Fruit fly (Drosophila melanogaster) whole organism, embryonic: ENCODE measurements around the gene raw.
A peak's percentile ranks its signal among the peaks of the same experiment; 100 is the strongest.

ENCODE experiments used
- CG10209 ChIP-seq: fragments of 200-800 bp; sonication (Bioruptor generic); optimal IDR thresholded peaks from 3 replicates; lab custom pipeline; 2017; ENCODE audit warnings: missing biosample characterization, mild to moderate bottlenecking, missing genetic modification characterization, missing genetic modification reagents
- CG13123 ChIP-seq: fragments of 200-800 bp; sonication (Bioruptor generic); optimal IDR thresholded peaks from 2 replicates; lab custom pipeline; 2016; ENCODE audit warnings: missing biosample characterization, missing genetic modification characterization
- CG14441 ChIP-seq: fragments of 200-800 bp; sonication (Bioruptor generic); IDR thresholded peaks from 2 replicates; pipeline ENCODE4 v1.3.6; 2022; ENCODE audit warnings: missing biosample characterization, missing genetic modification characterization
- CG1529 ChIP-seq: fragments of 200-800 bp; sonication (Bioruptor generic); optimal IDR thresholded peaks from 3 replicates; lab custom pipeline; 2018; ENCODE audit warnings: missing biosample characterization, missing genetic modification characterization
- CG15479 ChIP-seq: fragments of 200-800 bp; sonication (Bioruptor generic); optimal IDR thresholded peaks from 3 replicates; lab custom pipeline; 2019; ENCODE audit warnings: missing biosample characterization, mild to moderate bottlenecking, missing genetic modification characterization, moderate library complexity
- CG15601 ChIP-seq: fragments of 200-800 bp; sonication (Bioruptor generic); optimal IDR thresholded peaks from 3 replicates; lab custom pipeline; 2019; ENCODE audit warnings: missing biosample characterization, mild to moderate bottlenecking, missing genetic modification characterization, moderate library complexity
- CG1603 ChIP-seq: fragments of 200-800 bp; sonication (Bioruptor generic); optimal IDR thresholded peaks from 2 replicates; lab custom pipeline; 2019; ENCODE audit warnings: missing biosample characterization, mild to moderate bottlenecking, missing genetic modification characterization, moderate library complexity
- CG16779 ChIP-seq: fragments of 200-800 bp; sonication (Bioruptor generic); IDR thresholded peaks from 2 replicates; pipeline ENCODE4 v1.3.6; 2022; ENCODE audit warnings: missing biosample characterization, missing genetic modification characterization
- CG16813 ChIP-seq: fragments of 200-800 bp; sonication (Bioruptor generic); IDR thresholded peaks from 3 replicates; pipeline ENCODE4 v1.3.6; 2022; ENCODE audit warnings: missing biosample characterization, missing genetic modification characterization; ENCODE audit not compliant: partially characterized antibody
- CG16815 ChIP-seq: fragments of 200-800 bp; sonication (Bioruptor generic); optimal IDR thresholded peaks from 3 replicates; lab custom pipeline; 2017; ENCODE audit warnings: missing biosample characterization, mild to moderate bottlenecking, missing genetic modification characterization
- CG18011 ChIP-seq: fragments of 200-800 bp; sonication (Bioruptor generic); optimal IDR thresholded peaks from 2 replicates; lab custom pipeline; 2017; ENCODE audit warnings: missing biosample characterization, missing genetic modification characterization, mild to moderate bottlenecking, moderate library complexity, missing genotype
- CG3726 ChIP-seq: fragments of 200-800 bp; sonication (Bioruptor generic); IDR thresholded peaks from 3 replicates; pipeline ENCODE4, ENCODE4 v1.3.6; 2022; ENCODE audit warnings: missing biosample characterization, missing genetic modification characterization
- CG4328 ChIP-seq: fragments of 200-800 bp; sonication (Bioruptor generic); optimal IDR thresholded peaks from 3 replicates; lab custom pipeline; 2017; ENCODE audit warnings: missing biosample characterization, missing genetic modification reagents, missing genetic modification characterization
- CG43689 ChIP-seq: fragments of 200-800 bp; sonication (Bioruptor generic); IDR thresholded peaks from 2 replicates; pipeline ENCODE4 v1.3.6; 2022; ENCODE audit warnings: missing biosample characterization, missing genetic modification characterization
- CG5245 ChIP-seq: fragments of 200-800 bp; sonication (Bioruptor generic); optimal IDR thresholded peaks from 3 replicates; lab custom pipeline; 2016; ENCODE audit warnings: missing biosample characterization, missing genetic modification characterization
- CG5953 ChIP-seq: fragments of 200-800 bp; sonication (Bioruptor generic); IDR thresholded peaks from 2 replicates; pipeline ENCODE4 v1.3.6; 2022; ENCODE audit warnings: missing biosample characterization, missing genetic modification characterization
- CG6272 ChIP-seq: fragments of 200-800 bp; sonication (Bioruptor generic); IDR thresholded peaks from 2 replicates; pipeline ENCODE4 v1.3.6; 2022; ENCODE audit warnings: missing biosample characterization, missing genetic modification characterization
- CG6654 ChIP-seq: fragments of 200-800 bp; sonication (Bioruptor generic); optimal IDR thresholded peaks from 2 replicates; lab custom pipeline; 2017; ENCODE audit warnings: missing biosample characterization, mild to moderate bottlenecking, missing genetic modification characterization
- CG7963 ChIP-seq: fragments of 200-800 bp; sonication (Bioruptor generic); IDR thresholded peaks from 3 replicates; pipeline ENCODE4 v1.3.6; 2022; ENCODE audit warnings: missing biosample characterization, missing genetic modification characterization; ENCODE audit not compliant: partially characterized antibody
- CG9876 ChIP-seq: fragments of 200-800 bp; sonication (Bioruptor generic); optimal IDR thresholded peaks from 2 replicates; lab custom pipeline; 2016; ENCODE audit warnings: missing biosample characterization, missing genetic modification characterization
- Doc3 ChIP-seq: fragments of 200-800 bp; sonication (Bioruptor generic); IDR thresholded peaks from 3 replicates; pipeline ENCODE4 v1.3.6; 2022; ENCODE audit warnings: missing biosample characterization, missing genetic modification characterization; ENCODE audit not compliant: partially characterized antibody
- ERR ChIP-seq: fragments of 200-800 bp; sonication (Bioruptor generic); optimal IDR thresholded peaks from 2 replicates; lab custom pipeline; 2016; ENCODE audit warnings: missing biosample characterization, missing genetic modification characterization
- HmgD ChIP-seq: fragments of 200-800 bp; sonication (Bioruptor generic); optimal IDR thresholded peaks from 3 replicates; lab custom pipeline; 2016; ENCODE audit warnings: missing biosample characterization, missing genetic modification characterization
- Hr3 ChIP-seq: fragments of 200-800 bp; sonication (Bioruptor generic); optimal IDR thresholded peaks from 3 replicates; lab custom pipeline; 2016; ENCODE audit warnings: missing biosample characterization, missing genetic modification characterization
- Jarid2 ChIP-seq: fragments of 200-800 bp; sonication (Bioruptor generic); optimal IDR thresholded peaks from 3 replicates; lab custom pipeline; 2017; ENCODE audit warnings: mild to moderate bottlenecking, missing biosample characterization, missing genetic modification reagents, missing genetic modification characterization
- Optix ChIP-seq: fragments of 200-800 bp; sonication (Bioruptor generic); IDR thresholded peaks from 3 replicates; pipeline ENCODE4 v1.3.6; 2022; ENCODE audit warnings: missing biosample characterization, missing genetic modification characterization
- Sry-β ChIP-seq: fragments of 200-800 bp; sonication (Bioruptor generic); optimal IDR thresholded peaks from 2 replicates; lab custom pipeline; 2018; ENCODE audit warnings: missing biosample characterization, mild to moderate bottlenecking, missing genetic modification characterization, moderate library complexity
- Sry-δ ChIP-seq: fragments of 200-800 bp; sonication (Bioruptor generic); optimal IDR thresholded peaks from 2 replicates; lab custom pipeline; 2016; ENCODE audit warnings: missing biosample characterization, missing genetic modification characterization
- ab ChIP-seq: fragments of 200-800 bp; sonication (Bioruptor generic); optimal IDR thresholded peaks from 2 replicates; lab custom pipeline; 2016; ENCODE audit warnings: missing biosample characterization, missing genetic modification characterization
- cad ChIP-seq: fragments of >200 bp; optimal IDR thresholded peaks from 2 replicates; lab custom pipeline; 2017; ENCODE audit warnings: missing biosample characterization, missing genetic modification characterization
- caup ChIP-seq: fragments of 200-800 bp; sonication (Bioruptor generic); optimal IDR thresholded peaks from 3 replicates; lab custom pipeline; 2017; ENCODE audit warnings: missing biosample characterization, mild to moderate bottlenecking, missing genetic modification characterization, moderate library complexity; ENCODE audit not compliant: severe bottlenecking
- chm ChIP-seq: fragments of 200-800 bp; sonication (Bioruptor generic); IDR thresholded peaks from 2 replicates; pipeline ENCODE4 v1.3.6; 2022; ENCODE audit warnings: missing biosample characterization, missing genetic modification characterization
- crol ChIP-seq: fragments of 200-800 bp; sonication (Bioruptor generic); IDR thresholded peaks from 2 replicates; pipeline ENCODE4 v1.3.6; 2022; ENCODE audit warnings: missing biosample characterization, missing genetic modification characterization
- danr ChIP-seq: fragments of 200-800 bp; sonication (Bioruptor generic); IDR thresholded peaks from 2 replicates; pipeline ENCODE4 v1.3.6; 2022; ENCODE audit warnings: missing biosample characterization, missing genetic modification characterization
- ewg ChIP-seq: fragments of 200-800 bp; sonication (Bioruptor generic); optimal IDR thresholded peaks from 3 replicates; lab custom pipeline; 2017; ENCODE audit warnings: mild to moderate bottlenecking, missing biosample characterization, missing genetic modification reagents, missing genetic modification characterization
- exex ChIP-seq: fragments of 200-800 bp; sonication (Bioruptor generic); optimal IDR thresholded peaks from 4 replicates; lab custom pipeline; 2018; ENCODE audit warnings: missing biosample characterization, mild to moderate bottlenecking, missing genetic modification characterization, moderate library complexity
- fd96Cb ChIP-seq: fragments of 200-800 bp; sonication (Bioruptor generic); optimal IDR thresholded peaks from 2 replicates; lab custom pipeline; 2018; ENCODE audit warnings: missing biosample characterization, mild to moderate bottlenecking, missing genetic modification characterization, moderate library complexity
- gcm2 ChIP-seq: fragments of 200-800 bp; sonication (Bioruptor generic); optimal IDR thresholded peaks from 2 replicates; lab custom pipeline; 2016; ENCODE audit warnings: missing biosample characterization, missing genetic modification characterization
- insv ChIP-seq, 2 experiments: fragments of 200-800 bp; sonication (Bioruptor generic); optimal IDR thresholded peaks; 3 replicates each; lab custom pipeline; 2016 to 2018; ENCODE audit warnings: missing biosample characterization in 2 of 2, missing genetic modification characterization in 2 of 2
- ken ChIP-seq: fragments of 200-800 bp; sonication (Bioruptor generic); IDR thresholded peaks from 3 replicates; pipeline ENCODE4 v1.3.6; 2022; ENCODE audit warnings: missing biosample characterization, missing genetic modification characterization
- klu ChIP-seq: fragments of 200-800 bp; sonication (Bioruptor generic); IDR thresholded peaks from 2 replicates; pipeline ENCODE4 v1.3.6; 2022; ENCODE audit warnings: missing biosample characterization, missing genetic modification characterization
- nerfin-2 ChIP-seq: fragments of 200-800 bp; sonication (Bioruptor generic); IDR thresholded peaks from 2 replicates; pipeline ENCODE4 v1.3.6; 2022; ENCODE audit warnings: missing biosample characterization, missing genetic modification characterization; ENCODE audit not compliant: partially characterized antibody
- so ChIP-seq: fragments of 200-800 bp; sonication (Bioruptor generic); IDR thresholded peaks from 3 replicates; pipeline ENCODE4 v1.3.6; 2022; ENCODE audit warnings: missing biosample characterization, missing genetic modification characterization
- ssp ChIP-seq: fragments of 200-800 bp; sonication (Bioruptor generic); IDR thresholded peaks from 2 replicates; pipeline ENCODE4 v1.3.6; 2022; ENCODE audit warnings: missing biosample characterization, missing genetic modification characterization
- trh ChIP-seq: fragments of 200-800 bp; sonication (Bioruptor generic); optimal IDR thresholded peaks from 2 replicates; lab custom pipeline; 2016; ENCODE audit warnings: missing biosample characterization, missing genetic modification characterization
- vnd ChIP-seq: fragments of 200-800 bp; sonication (Bioruptor generic); IDR thresholded peaks from 3 replicates; pipeline ENCODE4 v1.3.6; 2022; ENCODE audit warnings: missing biosample characterization, missing genetic modification characterization; ENCODE audit not compliant: partially characterized antibody
- wek ChIP-seq: fragments of 200-800 bp; sonication (Bioruptor generic); optimal IDR thresholded peaks from 3 replicates; lab custom pipeline; 2018; ENCODE audit warnings: missing biosample characterization, mild to moderate bottlenecking, missing genetic modification characterization, moderate library complexity
- zf30C ChIP-seq: fragments of 200-800 bp; sonication (Bioruptor generic); optimal IDR thresholded peaks from 3 replicates; lab custom pipeline; 2018; ENCODE audit warnings: missing biosample characterization, mild to moderate bottlenecking, missing genetic modification characterization

The raw gene

DNA sequence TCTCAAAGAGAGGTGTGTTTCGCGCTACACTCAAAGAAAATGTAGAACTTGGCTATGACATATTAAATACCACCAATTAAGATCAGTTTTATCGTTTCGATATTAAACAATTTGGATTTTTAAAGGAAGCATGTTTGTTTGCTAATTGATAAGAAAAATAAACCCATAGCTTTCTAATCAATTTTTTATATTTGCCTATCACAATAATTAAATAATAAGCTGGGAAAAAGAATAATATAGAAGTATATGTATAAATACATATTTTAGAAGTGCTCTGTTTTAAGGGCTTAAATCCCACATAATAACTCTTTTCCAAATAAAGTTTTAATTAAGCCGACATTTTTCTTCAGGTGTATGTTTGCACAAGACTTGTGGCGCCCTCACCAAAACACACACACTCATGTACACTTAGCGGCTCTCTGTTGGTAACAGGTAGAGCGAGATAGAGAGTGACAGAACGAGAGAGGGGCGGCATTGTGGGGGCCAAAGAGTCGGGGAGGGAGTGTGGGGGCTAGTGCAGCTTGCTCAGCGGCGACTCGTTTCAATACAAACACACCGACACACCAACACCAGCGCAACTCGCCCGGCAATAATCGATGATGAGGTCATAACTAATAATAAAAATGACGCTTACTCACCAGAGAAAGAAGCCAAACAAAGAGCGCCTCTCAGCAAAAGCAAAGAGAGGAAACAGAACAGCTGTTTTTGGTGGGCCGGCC is 22.7 kb downstream of the raw start (continued):
- peak; percentile 40 for TF ChIP-seq gcm2
- TF ChIP-seq CG6272 (GFP tag; lab: Robert Waterston, UW) = no peak
- peak; percentile 86 for TF ChIP-seq caup (GFP tag; lab: Kevin White, UChicago)
- TF ChIP-seq CG3726 = 0 out of 3 replicates have a peak, but pooled peaks have one; percentile 50
- TF ChIP-seq Optix (GFP tag; lab: Robert Waterston, UW) = 0 out of 3 replicates have a peak, but pooled peaks have one; percentile 25
- TF ChIP-seq CG6654 (GFP tag; lab: Kevin White, UChicago) = peak; percentile 66
- peak; percentile 58; the same call in 1 of the 2 replicates for TF ChIP-seq ssp (GFP tag; lab: Robert Waterston, UW)
- TF ChIP-seq ken (GFP tag; lab: Robert Waterston, UW) = 0 out of 3 replicates have a peak, but pooled peaks have one; percentile 47
- TF ChIP-seq cad = no peak
- peak; percentile 76 for TF ChIP-seq CG18011
- peak; percentile 87 for TF ChIP-seq CG1529 (GFP tag; lab: Kevin White, UChicago)
- no peak for TF ChIP-seq CG15479 (GFP tag; lab: Kevin White, UChicago)
- TF ChIP-seq ERR = no peak
- peak; percentile 38; the same call in 1 of the 2 replicates for TF ChIP-seq CG43689 (GFP tag; lab: Robert Waterston, UW)
- TF ChIP-seq insv (GFP tag; optimal IDR thresholded peaks at IDR 0.05; lab: Kevin White, UChicago) = peak in 1 of 2 experiments; percentile 68
- no peak for TF ChIP-seq vnd (GFP tag; lab: Robert Waterston, UW)
- peak; percentile 94 for TF ChIP-seq CG10209
- no peak for TF ChIP-seq CG9876 (GFP tag; lab: Kevin White, UChicago)
- peak; percentile 16 for TF ChIP-seq Sry-β (GFP tag; lab: Kevin White, UChicago)
- no peak; the same call in 1 of the 2 replicates for TF ChIP-seq CG5953 (GFP tag; lab: Robert Waterston, UW)
- peak; percentile 65 for TF ChIP-seq CG14441 (GFP tag; lab: Robert Waterston, UW)
- TF ChIP-seq CG16813 (GFP tag; lab: Robert Waterston, UW) = no peak
- peak; percentile 86 for TF ChIP-seq CG13123
- TF ChIP-seq CG15601 (tag; lab: Kevin White, UChicago) = peak; percentile 82
- TF ChIP-seq trh (GFP tag; lab: Kevin White, UChicago) = peak; percentile 81
- peak; percentile 66 for TF ChIP-seq danr (GFP tag; lab: Robert Waterston, UW)
- no peak for TF ChIP-seq ab
- TF ChIP-seq exex = peak; percentile 90
- TF ChIP-seq Hr3 = peak; percentile 92
- TF ChIP-seq crol (GFP tag; lab: Robert Waterston, UW) = peak; percentile 99
- peak; percentile 82 for TF ChIP-seq CG5245 (GFP tag; lab: Kevin White, UChicago)
- peak; percentile 64; the same call in 2 of the 3 replicates for TF ChIP-seq so (GFP tag; lab: Robert Waterston, UW)
- peak; percentile 80 for TF ChIP-seq CG4328 (GFP tag; lab: Kevin White, UChicago)
- TF ChIP-seq fd96Cb (tag; lab: Kevin White, UChicago) = peak; percentile 85
- TF ChIP-seq klu (GFP tag; lab: Robert Waterston, UW) = peak; percentile 83
- peak; percentile 54 for TF ChIP-seq CG1603 (tag; lab: Kevin White, UChicago)
- TF ChIP-seq CG7963 = 0 out of 3 replicates have a peak, but pooled peaks have one; percentile 10
- peak; percentile 58 for TF ChIP-seq CG16779 (GFP tag; lab: Robert Waterston, UW)
- TF ChIP-seq Jarid2 (GFP tag; lab: Kevin White, UChicago) = peak; percentile 63
- TF ChIP-seq HmgD (GFP tag; lab: Kevin White, UChicago) = no peak
- TF ChIP-seq nerfin-2 (GFP tag; lab: Robert Waterston, UW) = 0 out of 2 replicates have a peak, but pooled peaks have one; percentile 38
- peak; percentile 82 for TF ChIP-seq ewg (GFP tag; lab: Kevin White, UChicago)
- TF ChIP-seq Sry-δ (GFP tag; lab: Kevin White, UChicago) = no peak
- TF ChIP-seq Doc3 (GFP tag; lab: Robert Waterston, UW) = no peak
- peak; percentile 54 for TF ChIP-seq chm (GFP tag; lab: Robert Waterston, UW)
- TF ChIP-seq CG16815 (GFP tag; lab: Kevin White, UChicago) = peak; percentile 85
- peak; percentile 73 for TF ChIP-seq wek (GFP tag; lab: Kevin White, UChicago)
- peak; percentile 89 for TF ChIP-seq zf30C
